Fruit fly (Drosophila melanogaster) whole organism, embryonic: ENCODE data around the gene CG9117.

Source experiments
- B-H2 ChIP-seq: fragments of 200-800 bp; sonication (Bioruptor generic); optimal IDR thresholded peaks from 2 replicates; lab custom pipeline; 2018; ENCODE audit warnings: missing biosample characterization, mild to moderate bottlenecking, missing genetic modification characterization
- Bgb ChIP-seq: fragments of 200-800 bp; sonication (Bioruptor generic); IDR thresholded peaks from 2 replicates; pipeline ENCODE4 v1.3.6; 2022; ENCODE audit warnings: missing biosample characterization, missing genetic modification characterization; ENCODE audit not compliant: partially characterized antibody
- C15 ChIP-seq: fragments of 200-800 bp; sonication (Bioruptor generic); IDR thresholded peaks from 3 replicates; pipeline ENCODE4 v1.3.6; 2022; ENCODE audit warnings: missing biosample characterization, missing genetic modification characterization
- CG10274 ChIP-seq: fragments of 200-800 bp; sonication (Bioruptor generic); optimal IDR thresholded peaks from 3 replicates; lab custom pipeline; 2017; ENCODE audit warnings: missing biosample characterization, mild to moderate bottlenecking, missing genetic modification characterization
- CG10543 ChIP-seq: fragments of 200-800 bp; sonication (Bioruptor generic); optimal IDR thresholded peaks from 3 replicates; lab custom pipeline; 2017; ENCODE audit warnings: missing biosample characterization, mild to moderate bottlenecking, missing genetic modification characterization, moderate library complexity
- CG10654 ChIP-seq: fragments of 200-800 bp; sonication (Bioruptor generic); optimal IDR thresholded peaks from 2 replicates; lab custom pipeline; 2016; ENCODE audit warnings: missing biosample characterization, missing genetic modification characterization
- CG11093 ChIP-seq: fragments of 200-800 bp; sonication (Bioruptor generic); IDR thresholded peaks from 3 replicates; pipeline ENCODE4 v1.3.6; 2022; ENCODE audit warnings: missing biosample characterization, missing genetic modification characterization
- CG11723 ChIP-seq: fragments of 200-800 bp; sonication (Bioruptor generic); optimal IDR thresholded peaks from 2 replicates; lab custom pipeline; 2017; ENCODE audit warnings: missing biosample characterization, mild to moderate bottlenecking, missing genetic modification characterization
- CG13775 ChIP-seq: fragments of 200-800 bp; sonication (Bioruptor generic); optimal IDR thresholded peaks from 3 replicates; lab custom pipeline; 2017; ENCODE audit warnings: missing biosample characterization, mild to moderate bottlenecking, missing genetic modification characterization
- CG14710 ChIP-seq: fragments of 200-800 bp; sonication (Bioruptor generic); optimal IDR thresholded peaks from 3 replicates; lab custom pipeline; 2019; ENCODE audit warnings: missing biosample characterization, mild to moderate bottlenecking, missing genetic modification characterization, moderate library complexity
- CG15696 ChIP-seq: fragments of 200-800 bp; sonication (Bioruptor generic); optimal IDR thresholded peaks from 2 replicates; lab custom pipeline; 2019; ENCODE audit warnings: missing biosample characterization, mild to moderate bottlenecking, missing genetic modification characterization, moderate library complexity
- CG17912 ChIP-seq: fragments of 200-800 bp; sonication (Bioruptor generic); optimal IDR thresholded peaks from 2 replicates; lab custom pipeline; 2018; ENCODE audit warnings: missing biosample characterization, mild to moderate bottlenecking, missing genetic modification characterization
- CG2199 ChIP-seq: fragments of 200-800 bp; sonication (Bioruptor generic); IDR thresholded peaks from 3 replicates; pipeline ENCODE4 v1.3.6; 2022; ENCODE audit warnings: missing biosample characterization, missing genetic modification characterization
- CG2678 ChIP-seq: fragments of 200-800 bp; sonication (Bioruptor generic); optimal IDR thresholded peaks from 3 replicates; lab custom pipeline; 2019; ENCODE audit warnings: missing biosample characterization, mild to moderate bottlenecking, missing genetic modification characterization, moderate library complexity
- CG2875 ChIP-seq: fragments of 200-800 bp; sonication (Bioruptor generic); optimal IDR thresholded peaks from 2 replicates; lab custom pipeline; 2017; ENCODE audit warnings: missing biosample characterization, mild to moderate bottlenecking, missing genetic modification characterization, missing genetic modification reagents
- CG42726 ChIP-seq: fragments of 200-800 bp; sonication (Bioruptor generic); IDR thresholded peaks from 2 replicates; pipeline ENCODE4 v1.3.6; 2022; ENCODE audit warnings: missing biosample characterization, missing genetic modification characterization; ENCODE audit not compliant: partially characterized antibody
- CG4707 ChIP-seq: fragments of 200-800 bp; sonication (Bioruptor generic); optimal IDR thresholded peaks from 2 replicates; lab custom pipeline; 2018; ENCODE audit warnings: missing biosample characterization, mild to moderate bottlenecking, missing genetic modification characterization, moderate library complexity
- CG6683 ChIP-seq: fragments of 200-800 bp; sonication (Bioruptor generic); optimal IDR thresholded peaks from 2 replicates; lab custom pipeline; 2017; ENCODE audit warnings: missing biosample characterization, mild to moderate bottlenecking, missing genetic modification characterization, missing genetic modification reagents
- CG6689 ChIP-seq: fragments of 200-800 bp; sonication (Bioruptor generic); IDR thresholded peaks from 2 replicates; pipeline ENCODE4 v1.3.6; 2022; ENCODE audit warnings: missing biosample characterization, missing genetic modification characterization
- CG6813 ChIP-seq: fragments of 200-800 bp; sonication (Bioruptor generic); optimal IDR thresholded peaks from 2 replicates; lab custom pipeline; 2017; ENCODE audit warnings: missing biosample characterization, missing genetic modification characterization, mild to moderate bottlenecking, moderate library complexity, missing genetic modification reagents
- CG7987 ChIP-seq: fragments of 200-800 bp; sonication (Bioruptor generic); optimal IDR thresholded peaks from 2 replicates; lab custom pipeline; 2018; ENCODE audit warnings: missing biosample characterization, mild to moderate bottlenecking, missing genetic modification characterization, moderate library complexity
- CG8924 ChIP-seq: fragments of 200-800 bp; optimal IDR thresholded peaks from 3 replicates; lab custom pipeline; 2019; ENCODE audit warnings: missing biosample characterization, mild to moderate bottlenecking, missing genetic modification characterization, moderate library complexity
- Drgx ChIP-seq: fragments of 200-800 bp; sonication (Bioruptor generic); IDR thresholded peaks from 2 replicates; pipeline ENCODE4 v1.3.6; 2022; ENCODE audit warnings: missing biosample characterization, missing genetic modification characterization
- Eip74EF ChIP-seq, 2 experiments: fragments of 200-800 bp in 1 of 2; fragments of >200 bp in 1 of 2; sonication (Bioruptor generic) in 1 of 2; optimal IDR thresholded peaks; 2 replicates each; lab custom pipeline; 2017 to 2019; ENCODE audit warnings: missing biosample characterization in 2 of 2, missing genetic modification characterization in 2 of 2, mild to moderate bottlenecking in 1 of 2, moderate library complexity in 1 of 2
- Ets65A ChIP-seq: fragments of 200-800 bp; sonication (Bioruptor generic); peaks from one replicate; lab custom pipeline; 2016; ENCODE audit warnings: missing biosample characterization, missing genetic modification characterization
- HHEX ChIP-seq: fragments of 200-800 bp; sonication (Bioruptor generic); optimal IDR thresholded peaks from 3 replicates; lab custom pipeline; 2017; ENCODE audit warnings: missing biosample characterization, mild to moderate bottlenecking, missing genetic modification characterization, missing genetic modification reagents
- Hand ChIP-seq: fragments of 200-800 bp; sonication (Bioruptor generic); optimal IDR thresholded peaks from 2 replicates; lab custom pipeline; 2017; ENCODE audit warnings: mild to moderate bottlenecking, missing biosample characterization, missing genetic modification reagents, missing genetic modification characterization
- Jarid2 ChIP-seq: fragments of 200-800 bp; sonication (Bioruptor generic); optimal IDR thresholded peaks from 3 replicates; lab custom pipeline; 2017; ENCODE audit warnings: mild to moderate bottlenecking, missing biosample characterization, missing genetic modification reagents, missing genetic modification characterization
- Mad ChIP-seq: fragments of 200-800 bp; sonication (Bioruptor generic); optimal IDR thresholded peaks from 2 replicates; lab custom pipeline; 2016; ENCODE audit warnings: missing biosample characterization, missing genetic modification characterization
- Med ChIP-seq: fragments of 200-800 bp; sonication (Bioruptor generic); peaks from one replicate; lab custom pipeline; 2016; ENCODE audit warnings: missing biosample characterization, missing genetic modification characterization, mild to moderate bottlenecking, inconsistent platforms, moderate library complexity
- Poxn ChIP-seq: fragments of 200-800 bp; sonication (Bioruptor generic); IDR thresholded peaks from 2 replicates; pipeline ENCODE4 v1.3.6; 2022; ENCODE audit warnings: missing biosample characterization, missing genetic modification characterization
- Six4 ChIP-seq: fragments of 200-800 bp; sonication (Bioruptor generic); optimal IDR thresholded peaks from 2 replicates; lab custom pipeline; 2016; ENCODE audit warnings: missing biosample characterization, missing genetic modification characterization
- abd-A ChIP-seq: fragments of 200-800 bp; sonication (Bioruptor generic); optimal IDR thresholded peaks from 3 replicates; lab custom pipeline; 2019; ENCODE audit warnings: missing biosample characterization, mild to moderate bottlenecking, missing genetic modification characterization, moderate library complexity
- amos ChIP-seq: fragments of 200-800 bp; sonication (Bioruptor generic); IDR thresholded peaks from 2 replicates; pipeline ENCODE4 v1.3.6; 2022; ENCODE audit warnings: missing biosample characterization, missing genetic modification characterization; ENCODE audit not compliant: partially characterized antibody
- bcd ChIP-seq: fragments of 200-800 bp; sonication (Bioruptor generic); optimal IDR thresholded peaks from 2 replicates; lab custom pipeline; 2017; ENCODE audit warnings: missing biosample characterization, mild to moderate bottlenecking, missing genetic modification characterization
- chinmo ChIP-seq: fragments of 200-800 bp; sonication (Bioruptor generic); IDR thresholded peaks from 4 replicates; pipeline ENCODE4 v1.3.6; 2022; ENCODE audit warnings: missing biosample characterization, missing genetic modification characterization; ENCODE audit not compliant: partially characterized antibody
- ems ChIP-seq: fragments of 200-800 bp; sonication (Bioruptor generic); optimal IDR thresholded peaks from 3 replicates; lab custom pipeline; 2016; ENCODE audit warnings: missing biosample characterization, missing genetic modification characterization
- hb ChIP-seq: fragments of 200-800 bp; sonication (Bioruptor generic); IDR thresholded peaks from 3 replicates; pipeline ENCODE4 v1.3.6; 2022; ENCODE audit warnings: missing biosample characterization, missing genetic modification characterization; ENCODE audit not compliant: partially characterized antibody
- knrl ChIP-seq: fragments of 200-800 bp; sonication (Bioruptor generic); IDR thresholded peaks from 3 replicates; pipeline ENCODE4 v1.3.6; 2022; ENCODE audit warnings: missing biosample characterization, missing genetic modification characterization; ENCODE audit not compliant: partially characterized antibody
- mirr ChIP-seq: fragments of 200-800 bp; sonication (Bioruptor generic); optimal IDR thresholded peaks from 3 replicates; lab custom pipeline; 2018; ENCODE audit warnings: missing biosample characterization, mild to moderate bottlenecking, missing genetic modification characterization
- oc ChIP-seq: fragments of 200-800 bp; sonication (Bioruptor generic); optimal IDR thresholded peaks from 2 replicates; lab custom pipeline; 2018; ENCODE audit warnings: missing biosample characterization, mild to moderate bottlenecking, missing genetic modification characterization, moderate library complexity
- otp ChIP-seq: fragments of 200-800 bp; sonication (Bioruptor generic); IDR thresholded peaks from 3 replicates; pipeline ENCODE4, ENCODE4 v1.3.6; 2022; ENCODE audit warnings: missing biosample characterization, missing genetic modification characterization
- pfk ChIP-seq: fragments of 200-800 bp; sonication (Bioruptor generic); optimal IDR thresholded peaks from 2 replicates; lab custom pipeline; 2018; ENCODE audit warnings: missing biosample characterization, mild to moderate bottlenecking, missing genetic modification characterization, moderate library complexity
- pnt ChIP-seq: fragments of 200-800 bp; sonication (Bioruptor generic); optimal IDR thresholded peaks from 3 replicates; lab custom pipeline; 2016; ENCODE audit warnings: missing biosample characterization, missing genetic modification characterization
- rib ChIP-seq: fragments of 200-800 bp; sonication (Bioruptor generic); IDR thresholded peaks from 2 replicates; pipeline ENCODE4 v1.3.6; 2022; ENCODE audit warnings: missing biosample characterization, missing genetic modification characterization
- sens ChIP-seq: fragments of 200-800 bp; sonication (Bioruptor generic); peaks from one replicate; lab custom pipeline; 2016; ENCODE audit warnings: missing biosample characterization, missing genetic modification characterization
- sr ChIP-seq: fragments of 200-800 bp; sonication (Bioruptor generic); IDR thresholded peaks from 3 replicates; pipeline ENCODE4 v1.3.6; 2022; ENCODE audit warnings: missing biosample characterization, missing genetic modification characterization
- tll ChIP-seq, 2 experiments: fragments of 200-800 bp in 1 of 2; fragments of >200 bp in 1 of 2; sonication (Bioruptor generic) in 1 of 2; optimal IDR thresholded peaks; 2 replicates each; lab custom pipeline; 2017 to 2019; ENCODE audit warnings: missing biosample characterization in 2 of 2, missing genetic modification characterization in 2 of 2, mild to moderate bottlenecking in 1 of 2, moderate library complexity in 1 of 2

CG9117 gene

DNA sequence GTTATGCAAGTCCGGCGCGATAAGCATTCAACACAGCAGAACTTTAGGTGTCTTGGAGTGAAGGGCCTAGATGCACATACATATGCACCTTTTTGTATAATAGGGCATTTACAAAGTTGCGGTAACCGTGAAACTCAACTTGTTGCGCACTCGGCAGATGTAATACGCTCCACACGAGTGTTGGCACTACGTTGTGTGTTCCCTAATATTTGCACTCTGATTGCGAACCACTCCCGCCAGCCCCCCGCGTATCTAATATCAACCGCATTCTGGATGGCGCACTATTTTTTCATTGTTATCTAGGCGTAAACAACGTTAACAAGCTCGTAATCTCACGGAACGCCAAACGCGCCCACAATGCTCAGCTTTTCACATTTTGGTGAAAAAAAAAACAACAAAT is 42.6 kb upstream of the CG9117 start (continued):
- TF ChIP-seq CG10274 = no peak
- TF ChIP-seq Bgb (GFP tag; lab: Robert Waterston, UW) = no peak
- TF ChIP-seq sr = no peak
- TF ChIP-seq CG7987 (GFP tag; lab: Kevin White, UChicago) = no peak
- TF ChIP-seq CG2678 (tag; lab: Kevin White, UChicago) = peak; percentile 5
- no peak for TF ChIP-seq Six4 (GFP tag; lab: Kevin White, UChicago)
- TF ChIP-seq hb (GFP tag; lab: Robert Waterston, UW) = no peak
- no peak for TF ChIP-seq ems (GFP tag; lab: Kevin White, UChicago)
- TF ChIP-seq CG4707 (GFP tag; lab: Kevin White, UChicago) = no peak
- no peak for TF ChIP-seq CG11093 (GFP tag; lab: Robert Waterston, UW)
- TF ChIP-seq Drgx (GFP tag; lab: Robert Waterston, UW) = peak; percentile 28; the same call in 1 of the 2 replicates
- no peak for TF ChIP-seq otp (GFP tag; lab: Robert Waterston, UW)
- TF ChIP-seq CG17912 (GFP tag; lab: Kevin White, UChicago) = no peak
- peak; percentile 79 for TF ChIP-seq Med (GFP tag; lab: Kevin White, UChicago)
- no peak for TF ChIP-seq pnt (GFP tag; lab: Kevin White, UChicago)
- TF ChIP-seq mirr (GFP tag; lab: Kevin White, UChicago) = peak; percentile 6
- no peak for TF ChIP-seq CG6689 (GFP tag; lab: Robert Waterston, UW)
- TF ChIP-seq HHEX = peak; percentile 28
- no peak for TF ChIP-seq Mad

DNA sequence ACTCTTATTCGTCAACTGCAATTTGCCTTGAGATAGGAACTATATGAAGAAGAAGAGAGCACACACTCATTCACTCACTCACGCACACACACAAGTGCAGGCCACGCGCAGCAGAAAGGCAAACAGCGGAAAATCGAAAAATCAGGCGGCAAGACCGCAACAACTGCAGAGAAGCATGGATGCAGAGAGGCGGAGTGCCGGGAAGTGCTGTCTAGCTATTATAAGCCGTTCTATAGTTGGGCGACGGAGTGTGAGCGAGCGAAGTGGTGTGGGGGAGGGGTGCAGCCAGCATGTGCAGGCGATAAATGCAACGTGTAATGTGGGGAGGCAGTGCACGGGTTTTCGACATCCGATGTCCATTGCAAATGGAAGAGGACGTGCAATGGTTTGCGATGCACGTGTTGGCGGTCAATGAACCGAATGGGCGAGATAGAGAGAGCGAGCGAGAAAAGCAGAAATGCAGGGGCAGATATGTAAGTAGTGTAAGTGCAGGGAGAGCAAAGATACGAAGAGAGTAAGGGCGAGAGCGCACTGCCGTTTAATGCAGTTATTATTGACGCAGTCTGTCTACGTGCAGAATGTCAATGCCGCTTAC is 41.2 kb upstream of the CG9117 start:
- TF ChIP-seq abd-A (tag; lab: Kevin White, UChicago) (peak; percentile 55), Jarid2 (peak; percentile 28), CG2875 (GFP tag; lab: Kevin White, UChicago) (peak; percentile 11), oc (peak; percentile 70), Poxn (no peak), CG15696 (tag; lab: Kevin White, UChicago) (peak; percentile 14), knrl (GFP tag; lab: Robert Waterston, UW) (no peak; the same call in 2 of the 3 replicates), CG6683 (GFP tag; lab: Kevin White, UChicago) (no peak), CG42726 (GFP tag; lab: Robert Waterston, UW) (peak; percentile 100), CG14710 (peak; percentile 27), CG11723 (GFP tag; lab: Kevin White, UChicago) (peak; percentile 20), CG10543 (GFP tag; lab: Kevin White, UChicago) (peak; percentile 15), Ets65A (GFP tag; lab: Kevin White, UChicago) (peak; percentile 29), B-H2 (no peak), rib (GFP tag; lab: Robert Waterston, UW) (peak; percentile 92), chinmo (GFP tag; lab: Robert Waterston, UW) (0 out of 4 replicates have a peak, but pooled peaks have one; percentile 23), bcd (GFP tag; lab: Kevin White, UChicago) (no peak), C15 (GFP tag; lab: Robert Waterston, UW) (no peak), Eip74EF (GFP tag; optimal IDR thresholded peaks at IDR 0.05; lab: Kevin White, UChicago) (no peak), sens (peak; percentile 78), CG7987 (GFP tag; lab: Kevin White, UChicago) (peak; percentile 69), CG10654 (GFP tag; lab: Kevin White, UChicago) (no peak), pfk (GFP tag; lab: Kevin White, UChicago) (no peak), CG2199 (GFP tag; lab: Robert Waterston, UW) (peak; percentile 88), CG8924 (tag; lab: Kevin White, UChicago) (peak; percentile 32), CG6813 (GFP tag; lab: Kevin White, UChicago) (no peak), tll (GFP tag; optimal IDR thresholded peaks at IDR 0.05; lab: Kevin White, UChicago) (peak in 1 of 2 experiments; percentile 98), amos (GFP tag; lab: Robert Waterston, UW) (0 out of 2 replicates have a peak, but pooled peaks have one; percentile 20), CG13775 (no peak), Hand (no peak)
